Worm (Caenorhabditis elegans) whole organism, L4 larva: ENCODE results near the gene gtf-2F1.

Experiments used
- nhr-76 ChIP-seq: fragments of 150-350 bp; optimal IDR thresholded peaks from 2 replicates; lab custom pipeline; 2014; ENCODE audit warnings: missing biosample characterization, missing genetic modification characterization
- saeg-2 ChIP-seq: fragments of 200-800 bp; sonication (Bioruptor generic); IDR thresholded peaks from 2 replicates; pipeline ENCODE4 v1.3.6; 2022; ENCODE audit warnings: missing genetic modification reagents, missing genetic modification characterization, missing compliant biosample characterization

ce11 chrII:4294801-4295200 is 6.6 kb upstream of the gtf-2F1 start, which contains the start of gene rml-4:
- TF ChIP-seq saeg-2 (GFP tag; lab: Robert Waterston, UW) (no peak), nhr-76 (tag; lab: Kevin White, UChicago) (no peak)
